Fruit fly (Drosophila melanogaster): ENCODE results near the gene EMC2A.

Gene EMC2A

DNA sequence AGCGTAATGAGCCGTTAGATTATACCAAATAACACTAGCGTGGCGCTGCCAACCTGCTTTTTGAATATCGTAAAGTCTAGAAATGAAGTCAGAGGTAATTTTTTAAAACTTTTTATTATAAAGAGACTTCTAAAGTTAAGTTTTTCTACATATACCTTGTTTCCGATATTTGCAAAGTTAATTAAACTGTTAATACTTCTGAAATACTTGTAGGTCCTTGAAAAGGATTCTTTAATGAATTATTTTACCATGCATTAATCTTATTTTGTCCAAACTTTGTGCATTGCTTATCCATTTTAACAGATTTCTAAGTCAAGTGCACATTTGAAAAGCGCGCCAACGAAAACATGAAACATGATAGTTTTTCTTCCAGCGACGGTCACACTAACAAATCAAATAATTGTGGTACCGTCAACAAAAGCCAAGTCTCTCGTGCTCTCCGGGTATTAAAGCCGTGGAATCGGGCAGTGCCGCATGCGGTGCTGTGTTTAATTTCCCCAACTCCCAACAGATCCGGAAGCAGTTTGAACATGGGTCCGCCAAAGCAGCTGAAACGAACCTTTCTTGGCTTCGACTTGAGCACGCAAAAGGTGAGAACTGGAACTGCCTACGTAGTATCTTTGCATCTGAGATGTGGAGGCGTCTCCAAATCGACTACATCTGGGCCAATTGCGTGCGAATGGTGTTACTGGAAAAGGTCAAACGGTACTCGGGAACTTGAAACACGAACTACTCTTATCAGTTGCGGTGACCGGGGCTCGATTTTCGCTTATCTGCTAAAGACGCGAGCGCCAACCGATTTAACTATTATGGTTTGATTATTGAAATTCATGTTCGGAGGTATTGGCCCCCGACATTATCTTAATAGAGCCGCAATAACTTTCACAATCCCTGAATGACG is at the start of gene EMC2A, which contains the start of gene CG3534 (continued):
- TF ChIP-seq danr (GFP tag; IDR thresholded peaks at IDR 0.05), result no peak
- no peak for TF ChIP-seq Camta (GFP tag; optimal IDR thresholded peaks at IDR 0.05)
- TF ChIP-seq CG17385 (GFP tag; optimal IDR thresholded peaks at IDR 0.05), result no peak
- TF ChIP-seq fd102C (GFP tag; optimal IDR thresholded peaks at IDR 0.05), result no peak
- no peak for TF ChIP-seq Dref (GFP tag; IDR thresholded peaks at IDR 0.05)
- TF ChIP-seq lov (optimal IDR thresholded peaks at IDR 0.05), result no peak
- TF ChIP-seq lov (GFP tag; IDR thresholded peaks at IDR 0.05), result no peak
- no peak for TF ChIP-seq slbo (GFP tag; IDR thresholded peaks at IDR 0.05)
- peak; percentile 80 for TF ChIP-seq gfzf (GFP tag; optimal IDR thresholded peaks at IDR 0.05)
- TF ChIP-seq fu2 (GFP tag; optimal IDR thresholded peaks at IDR 0.05), result no peak
- peak; percentile 2 for TF ChIP-seq CG15696 (tag; optimal IDR thresholded peaks at IDR 0.05)
- no peak for TF ChIP-seq CG5953 (GFP tag; IDR thresholded peaks at IDR 0.05)
- TF ChIP-seq HmgZ (tag; optimal IDR thresholded peaks at IDR 0.05), result no peak
- no peak for TF ChIP-seq CHES-1-like (GFP tag; optimal IDR thresholded peaks at IDR 0.05)
- TF ChIP-seq CTCF (GFP tag; optimal IDR thresholded peaks at IDR 0.05), result no peak
- TF ChIP-seq CG13123 (GFP tag; optimal IDR thresholded peaks at IDR 0.05), result no peak
- no peak for TF ChIP-seq bsh (GFP tag; optimal IDR thresholded peaks at IDR 0.05)
- TF ChIP-seq CG14667 (GFP tag; IDR thresholded peaks at IDR 0.05), result no peak
- peak; percentile 3 for TF ChIP-seq Asciz (GFP tag; optimal IDR thresholded peaks at IDR 0.05)
- no peak for TF ChIP-seq Ssrp (tag; optimal IDR thresholded peaks at IDR 0.05)
- TF ChIP-seq CG6791 (GFP tag; IDR thresholded peaks at IDR 0.05; ENCODE audit: partially characterized antibody), result no peak
- no peak for TF ChIP-seq CG16813 (GFP tag; IDR thresholded peaks at IDR 0.05; ENCODE audit: partially characterized antibody)
- TF ChIP-seq CG33557 (GFP tag; optimal IDR thresholded peaks at IDR 0.05), result no peak
- TF ChIP-seq CG8388 (GFP tag; optimal IDR thresholded peaks at IDR 0.05), result no peak
- no peak for TF ChIP-seq scrt (GFP tag; optimal IDR thresholded peaks at IDR 0.05)
- TF ChIP-seq tgo (GFP tag; IDR thresholded peaks at IDR 0.05), result peak; percentile 26; the same call in 1 of the 3 replicates
- peak; percentile 33 for TF ChIP-seq Antp (GFP tag; optimal IDR thresholded peaks at IDR 0.05)
- TF ChIP-seq CG2116 (GFP tag; optimal IDR thresholded peaks at IDR 0.05), result no peak
- TF ChIP-seq CG16863 (GFP tag; optimal IDR thresholded peaks at IDR 0.05), result no peak
- no peak for TF ChIP-seq Hsf (GFP tag; optimal IDR thresholded peaks at IDR 0.05)
- TF ChIP-seq CG1024 (GFP tag; IDR thresholded peaks at IDR 0.05), result no peak
- TF ChIP-seq CG9437 (GFP tag; optimal IDR thresholded peaks at IDR 0.05), result no peak
- TF ChIP-seq run (tag; optimal IDR thresholded peaks at IDR 0.05), result no peak
- TF ChIP-seq CG7839 (tag; optimal IDR thresholded peaks at IDR 0.05), result peak; percentile 54
- TF ChIP-seq CG3281 (GFP tag; optimal IDR thresholded peaks at IDR 0.05), result no peak
- no peak for TF ChIP-seq vnd (GFP tag; IDR thresholded peaks at IDR 0.05; ENCODE audit: partially characterized antibody)
- no peak for TF ChIP-seq CG15269 (tag; optimal IDR thresholded peaks at IDR 0.05)
- TF ChIP-seq Hr51 (GFP tag; optimal IDR thresholded peaks at IDR 0.05), result no peak
- peak; percentile 3 for TF ChIP-seq NK7.1 (GFP tag; optimal IDR thresholded peaks at IDR 0.05)
- TF ChIP-seq sd (tag; optimal IDR thresholded peaks at IDR 0.05), result no peak
- TF ChIP-seq cas (GFP tag; IDR thresholded peaks at IDR 0.05), result no peak
- TF ChIP-seq fd64A (GFP tag; optimal IDR thresholded peaks at IDR 0.05), result no peak
- no peak for TF ChIP-seq CG10321 (GFP tag; IDR thresholded peaks at IDR 0.05)
- 0 out of 2 replicates have a peak, but pooled peaks have one; percentile 20 for TF ChIP-seq CG9215 (GFP tag; IDR thresholded peaks at IDR 0.05)
- no peak for TF ChIP-seq CG8765 (GFP tag; IDR thresholded peaks at IDR 0.05)
- TF ChIP-seq aop (GFP tag; IDR thresholded peaks at IDR 0.05), result no peak
- no peak for TF ChIP-seq kay (GFP tag; optimal IDR thresholded peaks at IDR 0.05)
- no peak for TF ChIP-seq cato (GFP tag; optimal IDR thresholded peaks at IDR 0.05; ENCODE audit: borderline replicate concordance)
- no peak for TF ChIP-seq CG8089 (GFP tag; optimal IDR thresholded peaks at IDR 0.05)
- TF ChIP-seq HmgD (GFP tag; optimal IDR thresholded peaks at IDR 0.05), result no peak
